Worm (Caenorhabditis elegans): ENCODE data around the gene BE10.5.

ce11 chrIII:12806712-12807111 lies at the start of gene BE10.5:
- no peak for TF ChIP-seq jun-1 (tag; optimal IDR thresholded peaks at IDR 0.05)
- TF ChIP-seq ztf-4 (tag; optimal IDR thresholded peaks at IDR 0.05), result no peak
- no peak for TF ChIP-seq nhr-67 (tag; optimal IDR thresholded peaks at IDR 0.05)
- TF ChIP-seq aly-2 (tag; optimal IDR thresholded peaks at IDR 0.05), result no peak
- no peak for TF ChIP-seq ceh-28 (tag; optimal IDR thresholded peaks at IDR 0.05)
- no peak for TF ChIP-seq lin-15B (tag; optimal IDR thresholded peaks at IDR 0.05)
- TF ChIP-seq nhr-12 (tag; optimal IDR thresholded peaks at IDR 0.05), result no peak
- no peak for TF ChIP-seq nfya-1 (tag; optimal IDR thresholded peaks at IDR 0.05; ENCODE audit: insufficient read depth)
- TF ChIP-seq ama-1 (optimal IDR thresholded peaks at IDR 0.05), result no peak
- no peak for TF ChIP-seq elt-2 (tag; optimal IDR thresholded peaks at IDR 0.05)
- TF ChIP-seq nhr-23 (tag; optimal IDR thresholded peaks at IDR 0.05), result no peak
- TF ChIP-seq nhr-77 (tag; optimal IDR thresholded peaks at IDR 0.05), result no peak
